Worm (Caenorhabditis elegans) whole organism, young adult: ENCODE results near the gene T05B9.1.
A peak's percentile ranks its signal among the peaks of the same experiment; 100 is the strongest.

ENCODE experiments used
- F33H1.4 ChIP-seq: fragments of 200-800 bp; sonication (Bioruptor generic); IDR thresholded peaks from 2 replicates; pipeline ENCODE4 v1.3.6; 2022; ENCODE audit warnings: missing genetic modification reagents, missing genetic modification characterization, missing compliant biosample characterization
- F55B11.4 ChIP-seq: sonication (generic microtip); optimal IDR thresholded peaks from 2 replicates; lab custom pipeline; 2016; ENCODE audit warnings: missing compliant biosample characterization, missing genetic modification characterization, borderline replicate concordance; ENCODE audit not compliant: insufficient read depth
- F57C9.4 ChIP-seq: sonication (generic microtip); optimal IDR thresholded peaks from 2 replicates; lab custom pipeline; 2017; ENCODE audit warnings: mild to moderate bottlenecking, missing genetic modification characterization, missing compliant biosample characterization
- T07F8.4 ChIP-seq: sonication (generic microtip); optimal IDR thresholded peaks from 2 replicates; lab custom pipeline; 2016; ENCODE audit warnings: mild to moderate bottlenecking, missing genetic modification characterization, moderate library complexity, missing compliant biosample characterization
- T26A5.8 ChIP-seq: sonication (generic microtip); optimal IDR thresholded peaks from 2 replicates; lab custom pipeline; 2016; ENCODE audit warnings: missing genetic modification characterization, missing compliant biosample characterization
- Y53F4B.3 ChIP-seq: fragments of 200-800 bp; sonication (Bioruptor generic); IDR thresholded peaks from 2 replicates; pipeline ENCODE4 v1.3.6; 2022; ENCODE audit warnings: missing genetic modification reagents, missing genetic modification characterization, missing compliant biosample characterization
- Y79H2A.3 ChIP-seq: fragments of 200-800 bp; sonication (Bioruptor generic); conservative IDR thresholded peaks from 2 replicates; pipeline ENCODE4 v1.3.6; 2022; ENCODE audit warnings: missing genetic modification reagents, missing genetic modification characterization, missing compliant biosample characterization
- ama-1 ChIP-seq, 3 experiments: fragments of 150-350 bp in 1 of 3; sonication (generic microtip) in 2 of 3; optimal IDR thresholded peaks; 2 replicates each; lab custom pipeline; 2014 to 2018; ENCODE audit warnings: missing biosample characterization in 2 of 3, missing genetic modification characterization in 2 of 3, missing genetic modification reagents in 2 of 3
- attf-5 ChIP-seq: fragments of 200-800 bp; sonication (Bioruptor generic); optimal IDR thresholded peaks from 2 replicates; lab custom pipeline; 2018; ENCODE audit warnings: mild to moderate bottlenecking, missing genetic modification characterization, missing compliant biosample characterization
- attf-6 ChIP-seq: fragments of 200-800 bp; sonication (Bioruptor generic); IDR thresholded peaks from 2 replicates; pipeline ENCODE4 v1.3.6; 2022; ENCODE audit warnings: missing genetic modification reagents, missing genetic modification characterization, missing compliant biosample characterization
- bed-1 ChIP-seq: fragments of 200-800 bp; sonication (Bioruptor generic); IDR thresholded peaks from 2 replicates; pipeline ENCODE4 v1.3.6; 2022; ENCODE audit warnings: missing genetic modification reagents, missing genetic modification characterization, missing compliant biosample characterization
- ceh-27 ChIP-seq: fragments of 200-800 bp; sonication (Bioruptor generic); optimal IDR thresholded peaks from 2 replicates; lab custom pipeline; 2018; ENCODE audit warnings: mild to moderate bottlenecking, missing genetic modification characterization, moderate library complexity, missing compliant biosample characterization
- die-1 ChIP-seq: sonication (generic microtip); optimal IDR thresholded peaks from 2 replicates; lab custom pipeline; 2016; ENCODE audit warnings: missing genotype, mild to moderate bottlenecking, missing genetic modification characterization, missing compliant biosample characterization
- dpff-1 ChIP-seq: sonication (generic microtip); optimal IDR thresholded peaks from 2 replicates; lab custom pipeline; 2017; ENCODE audit warnings: mild to moderate bottlenecking, missing genetic modification characterization, missing compliant biosample characterization
- egl-18 ChIP-seq: fragments of 200-800 bp; sonication (Bioruptor generic); IDR thresholded peaks from 2 replicates; pipeline ENCODE4 v1.3.6; 2022; ENCODE audit warnings: missing genetic modification reagents, missing genetic modification characterization, missing compliant biosample characterization
- egrh-3 ChIP-seq: fragments of 200-800 bp; sonication (Bioruptor generic); IDR thresholded peaks from 2 replicates; pipeline ENCODE4 v1.3.6; 2022; ENCODE audit warnings: missing genetic modification reagents, missing genetic modification characterization, missing compliant biosample characterization
- ets-4 ChIP-seq: fragments of 200-800 bp; sonication (Bioruptor generic); optimal IDR thresholded peaks from 2 replicates; lab custom pipeline; 2018; ENCODE audit warnings: mild to moderate bottlenecking, missing genetic modification characterization, missing compliant biosample characterization
- lag-1 ChIP-seq: fragments of 200-800 bp; sonication (Bioruptor generic); IDR thresholded peaks from 2 replicates; pipeline ENCODE4 v1.3.6; 2022; ENCODE audit warnings: missing genetic modification reagents, missing genetic modification characterization, missing compliant biosample characterization
- lin-26 ChIP-seq: fragments of 200-800 bp; sonication (Bioruptor generic); IDR thresholded peaks from 2 replicates; pipeline ENCODE4 v1.3.6; 2022; ENCODE audit warnings: missing genetic modification reagents, missing genetic modification characterization, missing compliant biosample characterization
- lin-35 ChIP-seq, 3 experiments: fragments of 150-350 bp in 2 of 3; sonication (generic microtip) in 1 of 3; optimal IDR thresholded peaks; 2 replicates each; lab custom pipeline; 2014 to 2018; ENCODE audit warnings: missing biosample characterization in 3 of 3, missing genetic modification characterization in 3 of 3, missing genetic modification reagents in 3 of 3
- mcd-1 ChIP-seq: fragments of 200-800 bp; sonication (Bioruptor generic); IDR thresholded peaks from 2 replicates; pipeline ENCODE4 v1.3.6; 2022; ENCODE audit warnings: missing genetic modification reagents, missing genetic modification characterization, missing compliant biosample characterization
- nfyb-1 ChIP-seq: fragments of 200-800 bp; sonication (Bioruptor generic); IDR thresholded peaks from 2 replicates; pipeline ENCODE4 v1.3.6; 2022; ENCODE audit warnings: missing genetic modification reagents, missing genetic modification characterization, missing compliant biosample characterization
- nhr-179 ChIP-seq: sonication (generic microtip); optimal IDR thresholded peaks from 2 replicates; lab custom pipeline; 2016; ENCODE audit warnings: mild to moderate bottlenecking, missing genetic modification characterization, missing compliant biosample characterization
- nhr-80 ChIP-seq: sonication (generic microtip); optimal IDR thresholded peaks from 2 replicates; lab custom pipeline; 2016; ENCODE audit warnings: missing genetic modification characterization, missing compliant biosample characterization
- pbrm-1 ChIP-seq: fragments of 200-800 bp; sonication (Bioruptor generic); IDR thresholded peaks from 2 replicates; pipeline ENCODE4 v1.3.6; 2022; ENCODE audit warnings: missing genetic modification reagents, missing genetic modification characterization, missing compliant biosample characterization
- pha-4 ChIP-seq: fragments of 150-350 bp; sonication (generic microtip); optimal IDR thresholded peaks from 2 replicates; lab custom pipeline; 2014; ENCODE audit warnings: missing biosample characterization, missing genetic modification reagents, missing genetic modification characterization
- rcor-1 ChIP-seq: fragments of 200-800 bp; sonication (Bioruptor generic); IDR thresholded peaks from 2 replicates; pipeline ENCODE4 v1.3.6; 2022; ENCODE audit warnings: missing genetic modification reagents, missing genetic modification characterization, missing compliant biosample characterization
- rec-8 ChIP-seq, 2 experiments: sonication (generic microtip); optimal IDR thresholded peaks; 2 replicates each; lab custom pipeline; 2016; ENCODE audit warnings: mild to moderate bottlenecking in 2 of 2, missing genetic modification characterization in 2 of 2, missing genetic modification reagents in 2 of 2, missing genotype in 2 of 2, missing biosample characterization in 1 of 2, missing compliant biosample characterization in 1 of 2, moderate library complexity in 1 of 2
- sdz-38 ChIP-seq: sonication (generic microtip); optimal IDR thresholded peaks from 2 replicates; lab custom pipeline; 2016; ENCODE audit warnings: missing genotype, missing genetic modification characterization, missing compliant biosample characterization
- sea-2 ChIP-seq: fragments of 200-800 bp; sonication (Bioruptor generic); IDR thresholded peaks from 2 replicates; pipeline ENCODE4 v1.3.6; 2022; ENCODE audit warnings: missing genetic modification characterization, missing compliant biosample characterization
- snpc-3.4 ChIP-seq: sonication (generic microtip); optimal IDR thresholded peaks from 2 replicates; lab custom pipeline; 2017; ENCODE audit warnings: missing genetic modification characterization, mild to moderate bottlenecking, missing compliant biosample characterization, antibody characterized with exemption, moderate library complexity, missing genotype, missing genetic modification reagents
- zfh-2 ChIP-seq: fragments of 200-800 bp; sonication (Bioruptor generic); conservative IDR thresholded peaks from 2 replicates; pipeline ENCODE4 v1.3.6; 2022; ENCODE audit warnings: missing genetic modification reagents, missing genetic modification characterization, missing compliant biosample characterization
- zim-3 ChIP-seq: sonication (generic microtip); optimal IDR thresholded peaks from 2 replicates; lab custom pipeline; 2017; ENCODE audit warnings: mild to moderate bottlenecking, missing genetic modification characterization, moderate library complexity, missing compliant biosample characterization
- ztf-25 ChIP-seq: fragments of 200-800 bp; sonication (Bioruptor generic); IDR thresholded peaks from 2 replicates; pipeline ENCODE4 v1.3.6; 2022; ENCODE audit warnings: missing genetic modification reagents, missing genetic modification characterization, missing compliant biosample characterization
- ztf-6 ChIP-seq: fragments of 200-800 bp; sonication (Bioruptor generic); IDR thresholded peaks from 2 replicates; pipeline ENCODE4 v1.3.6; 2022; ENCODE audit warnings: missing genetic modification reagents, missing genetic modification characterization, missing compliant biosample characterization

T05B9.1 gene

DNA sequence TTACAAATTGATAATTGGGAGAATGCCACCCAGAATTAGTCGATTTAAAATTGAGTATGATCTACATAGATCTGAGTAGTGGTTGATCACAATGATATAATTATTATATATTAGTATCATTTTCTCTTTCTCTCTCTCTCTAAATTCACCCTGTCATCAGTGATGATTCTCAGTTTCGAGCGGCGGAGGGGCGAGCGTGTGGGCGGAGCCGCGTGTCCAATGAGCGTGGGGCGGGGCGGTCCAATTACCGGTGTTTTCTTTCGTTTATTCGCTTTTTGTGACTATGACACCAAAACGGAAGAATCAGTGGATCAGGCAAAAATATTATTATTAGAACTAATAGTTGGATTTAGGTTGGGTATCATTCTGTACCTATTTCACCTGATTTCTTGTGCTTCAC lies 19.0 kb upstream of the T05B9.1 start:
- TF ChIP-seq nfyb-1 (GFP tag; lab: Robert Waterston, UW) (peak; percentile 72), attf-5 (no peak), zfh-2 (GFP tag; lab: Robert Waterston, UW) (0 out of 2 replicates have a peak, but pooled peaks have one; percentile 17)

DNA sequence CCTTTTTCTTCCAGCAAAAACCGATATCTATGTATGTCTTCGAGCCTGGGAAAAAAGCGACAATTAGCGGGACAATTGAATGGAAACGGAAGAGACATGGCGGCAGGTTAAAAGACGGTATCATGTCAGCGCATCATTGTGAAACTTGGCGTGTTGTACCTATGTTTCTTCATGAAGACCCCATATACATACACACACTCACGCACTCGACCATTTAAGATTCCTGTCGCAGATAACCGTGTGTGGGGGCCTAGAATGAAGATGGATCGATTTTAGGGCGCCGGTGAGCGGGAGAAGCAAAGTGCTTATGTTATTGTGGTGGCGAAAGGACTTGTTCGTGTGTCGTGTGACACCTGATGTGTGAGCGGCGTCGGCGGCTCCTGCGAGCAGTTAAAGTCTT lies 15.9 kb upstream of the T05B9.1 start:
- TF ChIP-seq ceh-27 (GFP tag; lab: Kevin White, UChicago) (no peak), F57C9.4 (tag; lab: Kevin White, UChicago) (no peak), lin-26 (GFP tag; lab: Robert Waterston, UW) (no peak), nhr-179 (tag; lab: Kevin White, UChicago) (no peak), Y79H2A.3 (no peak), pbrm-1 (no peak), pha-4 (tag; lab: Kevin White, UChicago) (no peak), attf-6 (GFP tag; lab: Robert Waterston, UW) (no peak)

DNA sequence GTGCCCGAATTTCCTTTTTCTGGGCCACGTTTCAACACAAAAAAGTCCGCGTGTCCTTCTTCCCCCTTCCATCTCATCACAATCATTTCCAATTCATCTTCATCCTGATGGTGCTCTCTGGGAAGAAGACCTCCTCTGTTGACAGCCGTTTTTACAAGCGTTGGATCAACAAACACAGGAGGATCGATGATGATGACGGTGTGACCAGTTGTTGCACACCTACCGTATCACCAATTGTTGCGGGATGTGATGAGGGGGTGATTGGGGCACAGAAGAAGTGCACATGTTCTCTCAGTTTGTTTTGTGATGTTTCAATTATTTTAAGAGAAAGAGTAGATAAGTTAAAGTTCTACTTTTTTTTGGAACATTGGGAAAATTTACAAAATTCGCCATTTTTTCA lies 14.5 kb upstream of the T05B9.1 start:
- TF ChIP-seq ztf-25 (no peak), rcor-1 (GFP tag; lab: Robert Waterston, UW) (no peak), mcd-1 (GFP tag; lab: Robert Waterston, UW) (no peak), rec-8 (tag; optimal IDR thresholded peaks at IDR 0.05; lab: Kevin White, UChicago) (no peak), sea-2 (GFP tag; lab: Robert Waterston, UW) (no peak), F55B11.4 (no peak), egl-18 (GFP tag; lab: Robert Waterston, UW) (no peak), lin-35 (GFP tag; optimal IDR thresholded peaks at IDR 0.05; lab: Kevin White, UChicago) (no peak)

DNA sequence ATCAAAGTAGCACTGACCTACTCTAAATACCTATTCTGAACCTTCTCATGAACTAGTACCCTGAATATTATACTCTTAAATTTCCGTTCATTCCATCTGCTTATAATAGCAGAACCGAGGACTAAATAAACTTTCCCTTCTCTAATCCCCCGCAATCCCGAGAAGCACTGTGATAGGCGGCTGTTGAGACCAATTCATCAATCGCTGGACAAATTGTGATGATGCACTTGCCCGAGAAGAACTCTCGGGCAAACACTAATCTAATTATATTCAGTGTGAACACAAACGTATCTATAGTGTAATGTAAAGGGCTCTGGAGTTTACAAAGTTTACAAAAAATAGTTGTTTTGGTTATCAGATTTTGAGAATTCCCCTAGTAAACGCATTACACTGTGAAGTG lies 13.9 kb upstream of the T05B9.1 start:
- TF ChIP-seq ztf-6 (GFP tag; lab: Robert Waterston, UW) (no peak), ceh-27 (GFP tag; lab: Kevin White, UChicago) (no peak), dpff-1 (tag; lab: Kevin White, UChicago) (no peak), zfh-2 (GFP tag; lab: Robert Waterston, UW) (no peak), F33H1.4 (GFP tag; lab: Robert Waterston, UW) (no peak), F57C9.4 (tag; lab: Kevin White, UChicago) (no peak), lag-1 (GFP tag; lab: Robert Waterston, UW) (no peak), Y53F4B.3 (GFP tag; lab: Robert Waterston, UW) (no peak), snpc-3.4 (tag; lab: Kevin White, UChicago) (no peak), sdz-38 (tag; lab: Kevin White, UChicago) (no peak), zim-3 (no peak), nhr-80 (tag; lab: Kevin White, UChicago) (no peak), mcd-1 (GFP tag; lab: Robert Waterston, UW) (no peak), ama-1 (optimal IDR thresholded peaks at IDR 0.05; lab: Kevin White, UChicago) (no peak), ama-1 (GFP tag; optimal IDR thresholded peaks at IDR 0.05; lab: Kevin White, UChicago) (no peak), T07F8.4 (no peak), T26A5.8 (tag; lab: Kevin White, UChicago) (no peak), die-1 (tag; lab: Kevin White, UChicago) (no peak)

DNA sequence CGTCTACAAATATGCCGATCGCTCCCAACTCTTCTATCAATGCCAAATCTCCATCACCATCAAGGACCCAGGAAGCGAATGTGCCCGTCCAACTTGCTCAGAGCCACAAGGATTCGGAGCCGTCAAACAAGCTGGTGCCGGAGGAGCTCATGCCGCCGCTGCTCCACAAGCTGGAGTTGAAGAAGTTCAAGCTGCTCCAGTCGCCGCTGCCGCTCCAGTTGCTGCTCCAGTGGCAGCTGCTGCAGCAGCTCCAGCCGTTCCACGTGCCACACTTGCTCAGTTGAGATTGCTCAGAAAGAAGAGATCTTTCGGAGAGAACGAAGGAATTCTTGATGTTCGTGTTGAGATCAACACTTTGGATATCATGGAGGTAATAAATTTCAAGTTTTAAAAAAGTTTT lies 9.8 kb upstream of the T05B9.1 start:
- TF ChIP-seq F57C9.4 (tag; lab: Kevin White, UChicago) (no peak), bed-1 (GFP tag; lab: Robert Waterston, UW) (no peak), zfh-2 (GFP tag; lab: Robert Waterston, UW) (peak; percentile 85), ets-4 (no peak), egrh-3 (GFP tag; lab: Robert Waterston, UW) (peak; percentile 83), attf-6 (GFP tag; lab: Robert Waterston, UW) (no peak)
